Worm (Caenorhabditis elegans) whole organism, L4/young adult: Measurements from ENCODE around the gene hira-1.

Source experiments
- W03F9.2 ChIP-seq: fragments of 150-350 bp; optimal IDR thresholded peaks from 2 replicates; lab custom pipeline; 2014; ENCODE audit warnings: missing biosample characterization, missing genetic modification characterization
- dao-5 ChIP-seq: sonication (generic microtip); optimal IDR thresholded peaks from 2 replicates; lab custom pipeline; 2016; ENCODE audit warnings: missing genotype, missing genetic modification characterization, moderate library complexity, missing compliant biosample characterization
- him-1 ChIP-seq: sonication (generic microtip); optimal IDR thresholded peaks from 2 replicates; lab custom pipeline; 2016; ENCODE audit warnings: missing genotype, missing genetic modification reagents, missing genetic modification characterization, missing compliant biosample characterization

hira-1 gene

ce11 chrIII:5244539-5244938 lies 53.6 kb downstream of the hira-1 start, which contains the start of gene cnd-1:
Gene cnd-1, minus strand, starts transcription at chrIII:5244639.
- TF ChIP-seq him-1, result no peak
- no peak for TF ChIP-seq dao-5 (tag; lab: Kevin White, UChicago)
- no peak for TF ChIP-seq W03F9.2 (tag; lab: Kevin White, UChicago)

- TF ChIP-seq dao-5 (tag; lab: Kevin White, UChicago) (no peak), W03F9.2 (tag; lab: Kevin White, UChicago) (no peak), him-1 (no peak)
Observed at ce11 chrIII:5245067-5245466, 54.1 kb downstream of the hira-1 start.
